Worm (Caenorhabditis elegans) whole organism, dauer: ENCODE results near the gene C49A9.3.

ENCODE experiments used
- unc-62 ChIP-seq: sonication (generic microtip); optimal IDR thresholded peaks from 2 replicates; lab custom pipeline; 2017; ENCODE audit warnings: missing biosample characterization, missing genetic modification reagents, missing genetic modification characterization

The C49A9.3 gene

ce11 chrIV:6221878-6222277, at the start of gene C49A9.3:
Gene C49A9.3 (plus strand): TSS chrIV:6222089.
- TF ChIP-seq unc-62 (GFP tag; lab: Kevin White, UChicago): no peak

DNA sequence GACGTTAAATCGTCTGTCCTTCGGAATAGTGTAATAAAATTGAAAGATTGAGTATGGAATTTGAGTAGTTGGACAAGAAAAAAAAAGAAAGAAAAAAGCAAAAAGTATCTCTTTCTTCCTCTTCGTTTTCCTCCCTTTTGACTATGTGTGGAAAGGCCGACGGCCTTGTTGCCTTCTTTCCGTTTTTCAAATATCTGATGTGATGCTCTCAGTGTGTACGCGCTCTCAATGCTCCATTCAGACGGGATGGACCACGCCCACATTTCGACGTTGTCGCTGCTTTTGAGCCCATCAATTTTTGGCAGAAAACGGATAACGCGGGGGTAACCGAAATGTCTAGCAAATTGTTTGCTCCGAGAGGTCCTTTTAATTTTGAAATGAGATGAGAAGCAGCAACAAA, 48.9 kb upstream of the C49A9.3 start:
- no peak for TF ChIP-seq unc-62 (GFP tag; lab: Kevin White, UChicago)

ce11 chrIV:6177383-6177782, 44.5 kb upstream of the C49A9.3 start:
- TF ChIP-seq unc-62 (GFP tag; lab: Kevin White, UChicago): no peak

ce11 chrIV:6183757-6184156, 38.1 kb upstream of the C49A9.3 start, which contains the start of gene unc-77:
Gene unc-77 (minus strand): TSS chrIV:6183857.
- TF ChIP-seq unc-62 (GFP tag; lab: Kevin White, UChicago): no peak

DNA sequence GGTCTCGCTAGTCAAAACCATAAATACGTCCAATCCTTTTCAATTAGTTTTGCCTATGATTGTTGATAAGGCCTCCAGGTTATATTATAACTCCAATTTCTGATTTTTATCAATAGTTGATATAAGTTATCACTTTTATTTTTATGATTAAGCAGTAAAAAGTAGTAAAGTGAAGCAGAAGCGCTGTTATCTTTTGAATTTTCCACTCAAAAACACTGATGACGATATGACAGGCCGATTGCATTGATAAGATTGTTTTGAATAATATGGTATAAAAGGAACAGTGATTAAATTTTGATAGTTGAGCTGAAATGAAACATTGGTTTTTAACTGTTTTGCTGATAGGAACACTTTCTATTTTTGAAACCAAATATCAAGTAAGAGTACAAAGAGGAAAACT, 36.3 kb upstream of the C49A9.3 start, which contains the start of gene asp-9:
Gene asp-9, plus strand, starts transcription at position 312 of the 400 bp plus-strand sequence.
- TF ChIP-seq unc-62 (GFP tag; lab: Kevin White, UChicago): no peak

ce11 chrIV:6187160-6187559, 34.7 kb upstream of the C49A9.3 start:
- TF ChIP-seq unc-62 (GFP tag; lab: Kevin White, UChicago): no peak

- TF ChIP-seq unc-62 (GFP tag; lab: Kevin White, UChicago): no peak
Measured at ce11 chrIV:6200249-6200648, 21.6 kb upstream of the C49A9.3 start.

DNA sequence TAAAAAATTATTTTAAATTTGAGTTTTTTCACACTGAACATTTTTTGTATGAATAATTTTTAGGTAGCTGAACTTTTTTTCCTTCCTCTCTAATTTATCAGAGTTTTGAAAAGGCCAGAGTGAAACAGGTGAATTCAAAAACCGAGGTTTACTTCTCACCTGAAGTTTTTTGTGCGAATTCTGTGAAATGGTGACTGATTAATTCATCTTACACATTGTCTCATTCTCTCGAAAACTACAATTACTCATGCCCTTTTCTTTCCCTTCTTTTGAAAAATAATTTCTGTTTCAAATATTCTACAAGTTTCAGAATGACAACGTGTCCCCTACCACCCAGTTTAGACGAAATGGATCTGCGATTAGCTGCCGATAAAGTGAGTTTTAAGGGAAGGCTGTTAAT, 20.1 kb upstream of the C49A9.3 start, which contains the start of gene tkr-2:
Gene tkr-2, plus strand, starts transcription at position 301 of the 400 bp plus-strand sequence.
- no peak for TF ChIP-seq unc-62 (GFP tag; lab: Kevin White, UChicago)

DNA sequence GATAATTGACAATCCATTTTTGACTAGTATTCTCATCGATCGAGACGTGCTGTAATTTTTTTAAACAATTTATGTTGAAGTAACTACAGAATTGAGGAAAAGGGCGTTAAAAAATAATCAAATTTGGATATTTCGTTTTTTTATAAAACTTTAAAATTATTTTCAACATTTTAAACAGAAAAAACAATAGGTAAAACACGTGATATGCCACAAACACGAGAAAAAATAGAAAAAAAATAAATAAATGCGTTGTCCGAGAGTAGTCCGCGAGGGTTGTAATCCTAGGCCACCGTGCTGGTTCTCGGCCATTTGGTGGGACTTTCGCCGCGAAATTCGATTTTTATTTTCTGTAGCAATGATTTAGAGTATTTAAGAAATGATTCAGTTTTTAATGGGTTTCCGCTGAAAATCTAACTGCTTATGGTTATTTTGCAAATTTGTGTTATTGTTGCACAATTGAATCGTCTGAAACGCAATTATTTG, 15.6 kb upstream of the C49A9.3 start, which contains the start of gene C49A9.10:
Gene C49A9.10, minus strand, starts transcription at position 51 of the 483 bp plus-strand sequence.
- TF ChIP-seq unc-62 (GFP tag; lab: Kevin White, UChicago): no peak

DNA sequence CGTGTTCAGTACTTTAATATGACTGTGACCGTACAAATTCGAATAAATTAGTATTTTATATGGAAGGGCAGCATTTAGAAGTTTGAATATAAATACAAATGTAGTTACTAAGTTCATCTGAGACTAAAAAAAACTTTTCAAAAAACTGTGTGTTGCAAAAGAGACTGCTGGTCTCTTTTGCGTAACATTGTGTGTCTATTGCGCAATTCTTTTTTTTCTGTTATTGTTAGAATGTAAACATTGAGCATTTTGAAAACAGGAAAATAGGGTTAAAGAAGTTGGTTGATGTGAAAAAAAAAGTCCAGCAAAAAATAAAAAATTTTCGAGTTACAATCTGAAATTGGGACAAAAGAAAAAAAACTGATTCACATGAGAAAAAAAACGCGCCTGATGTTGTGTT, 12.6 kb upstream of the C49A9.3 start:
- no peak for TF ChIP-seq unc-62 (GFP tag; lab: Kevin White, UChicago)

- TF ChIP-seq unc-62 (GFP tag; lab: Kevin White, UChicago): no peak
Measured at ce11 chrIV:6210574-6210973, 11.3 kb upstream of the C49A9.3 start, which contains the start of the genes ugt-24 and C49A9.6. Gene ugt-24 (minus strand): TSS chrIV:6210720. Gene C49A9.6 (plus strand): TSS chrIV:6210936.

- TF ChIP-seq unc-62 (GFP tag; lab: Kevin White, UChicago): no peak
Measured at ce11 chrIV:6213403-6213802, 8.5 kb upstream of the C49A9.3 start, which contains the start of gene C49A9.5. Gene C49A9.5 (plus strand): TSS chrIV:6213673.

ce11 chrIV:6217066-6217465, 4.8 kb upstream of the C49A9.3 start, which contains the start of gene C49A9.9:
Gene C49A9.9 (plus strand): TSS chrIV:6217372.
- TF ChIP-seq unc-62 (GFP tag; lab: Kevin White, UChicago): no peak

DNA sequence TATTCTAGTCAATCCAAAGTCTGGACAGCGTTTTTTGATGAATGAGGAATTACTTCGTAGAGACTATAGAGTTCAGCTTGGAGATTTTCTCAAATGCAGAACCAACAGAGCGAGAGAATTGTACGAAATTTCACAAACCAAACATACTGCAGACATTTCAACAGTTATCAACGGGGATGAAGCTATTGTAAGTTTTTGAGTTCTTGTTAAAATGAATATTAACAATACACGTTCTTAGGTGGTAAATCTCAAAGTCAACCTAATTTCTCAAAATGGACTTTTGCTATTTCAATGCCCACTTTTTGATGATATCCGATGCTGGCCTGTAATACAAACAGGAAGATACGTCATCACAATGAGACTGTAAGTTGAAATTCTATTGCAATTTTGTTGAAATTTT, 4.4 kb upstream of the C49A9.3 start:
- TF ChIP-seq unc-62 (GFP tag; lab: Kevin White, UChicago): no peak

- no peak for TF ChIP-seq unc-62 (GFP tag; lab: Kevin White, UChicago)
Measured at ce11 chrIV:6219429-6219828, 2.5 kb upstream of the C49A9.3 start, which contains the start of gene C49A9.4. Gene C49A9.4 (plus strand): TSS chrIV:6219693.

DNA sequence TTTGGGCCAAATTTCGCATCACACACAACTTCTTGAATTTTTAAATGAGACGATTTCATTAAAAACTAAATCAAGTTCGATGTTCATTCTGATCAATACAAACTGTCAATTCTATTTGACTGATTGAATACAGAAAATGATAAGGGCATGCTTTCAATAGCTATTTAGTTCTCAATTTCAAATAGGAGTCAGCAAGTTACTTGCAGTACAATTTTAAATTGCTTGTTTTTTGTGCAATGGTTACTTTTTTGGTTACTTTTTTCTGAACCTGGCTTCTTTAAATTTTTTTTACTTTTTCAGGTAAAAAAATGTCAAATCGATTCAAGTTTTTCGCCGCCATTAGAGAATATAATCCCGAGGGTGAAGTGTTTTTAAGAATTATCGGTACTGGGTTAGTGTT, 3.3 kb downstream of the C49A9.3 start, which contains the start of gene C49A9.2:
Gene C49A9.2, plus strand, starts transcription at position 301 of the 400 bp plus-strand sequence.
- no peak for TF ChIP-seq unc-62 (GFP tag; lab: Kevin White, UChicago)

- TF ChIP-seq unc-62 (GFP tag; lab: Kevin White, UChicago): no peak
Measured at ce11 chrIV:6227974-6228373, 6.1 kb downstream of the C49A9.3 start, which contains the start of gene C49A9.1. Gene C49A9.1 (plus strand): TSS chrIV:6228190.
